Worm (Caenorhabditis elegans): Measurements from ENCODE around the gene igdb-1.
A peak's percentile ranks its signal among the peaks of the same experiment; 100 is the strongest.

Gene igdb-1

DNA sequence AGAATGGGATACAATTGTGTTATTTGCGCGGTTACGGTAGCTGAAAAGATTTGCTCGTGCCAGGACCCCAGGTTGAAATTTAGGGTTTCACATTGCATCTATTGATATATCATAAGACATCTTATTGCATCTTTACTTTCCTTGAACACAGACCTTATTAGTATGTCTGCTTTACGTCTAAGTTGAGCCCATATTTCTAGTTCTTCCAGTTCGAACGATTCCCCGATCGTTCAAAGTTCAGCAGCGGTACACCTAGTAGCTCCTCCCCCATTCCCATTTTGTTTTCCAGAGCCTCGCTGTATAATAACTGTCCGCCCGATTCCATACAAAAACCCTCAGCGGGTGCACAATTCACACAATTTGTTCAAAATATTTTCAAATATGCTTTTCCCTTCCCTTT, 37.1 kb upstream of the igdb-1 start, which contains the start of gene C25G4.17:
Gene C25G4.17 (plus strand): TSS at position 301 of the 400 bp plus-strand sequence.
- TF ChIP-seq gmeb-2 (tag; optimal IDR thresholded peaks at IDR 0.05) (no peak), dve-1 (tag; optimal IDR thresholded peaks at IDR 0.05) (no peak), ceh-48 (tag; optimal IDR thresholded peaks at IDR 0.05) (no peak), tbx-2 (tag; optimal IDR thresholded peaks at IDR 0.05) (no peak), ceh-9 (tag; optimal IDR thresholded peaks at IDR 0.05) (no peak), syd-9 (tag; optimal IDR thresholded peaks at IDR 0.05) (no peak), odd-2 (tag; optimal IDR thresholded peaks at IDR 0.05) (no peak), F13H6.1 (tag; optimal IDR thresholded peaks at IDR 0.05) (no peak), K02D7.2 (tag; optimal IDR thresholded peaks at IDR 0.05) (no peak)

DNA sequence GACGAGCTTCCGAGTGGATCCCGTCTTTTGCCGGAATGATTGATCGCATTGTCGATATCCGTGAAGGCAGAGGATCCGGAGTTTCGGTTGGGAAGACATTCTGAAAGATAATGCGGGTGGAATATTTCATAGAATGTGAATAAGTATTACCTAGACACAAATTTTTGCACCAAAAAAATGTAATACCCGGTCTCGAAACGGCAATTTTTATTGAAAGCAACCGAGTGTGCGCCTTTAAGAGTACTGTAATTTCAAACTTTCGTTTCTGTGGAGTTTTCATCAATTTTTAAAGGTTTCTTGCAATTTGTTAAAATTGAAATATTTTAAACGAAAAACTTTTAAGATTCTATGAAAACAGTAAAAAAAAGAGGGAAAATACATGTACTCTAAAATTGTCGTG, 34.9 kb upstream of the igdb-1 start, which contains the start of gene C25G4.2:
Gene C25G4.2 (minus strand): TSS at position 100 of the 400 bp plus-strand sequence.
- no peak for TF ChIP-seq ceh-45 (GFP tag; IDR thresholded peaks at IDR 0.05)
- no peak for TF ChIP-seq madf-2 (tag; optimal IDR thresholded peaks at IDR 0.05)
- TF ChIP-seq C38D4.7 (GFP tag; optimal IDR thresholded peaks at IDR 0.05): no peak
- TF ChIP-seq ceh-9 (tag; optimal IDR thresholded peaks at IDR 0.05): no peak
- TF ChIP-seq ttx-3 (tag; optimal IDR thresholded peaks at IDR 0.05): no peak
- no peak for TF ChIP-seq pag-3 (tag; optimal IDR thresholded peaks at IDR 0.05; ENCODE audit: borderline replicate concordance)
- no peak for TF ChIP-seq ceh-31 (tag; optimal IDR thresholded peaks at IDR 0.05)
- TF ChIP-seq pat-9 (tag; optimal IDR thresholded peaks at IDR 0.05): no peak
- no peak for TF ChIP-seq hlh-30 (tag; optimal IDR thresholded peaks at IDR 0.05; ENCODE audit: insufficient read depth)
- no peak for TF ChIP-seq nhr-11 (tag; optimal IDR thresholded peaks at IDR 0.05)
- no peak for TF ChIP-seq ceh-6 (GFP tag; optimal IDR thresholded peaks at IDR 0.05)
- no peak for TF ChIP-seq ceh-2 (tag; optimal IDR thresholded peaks at IDR 0.05)

DNA sequence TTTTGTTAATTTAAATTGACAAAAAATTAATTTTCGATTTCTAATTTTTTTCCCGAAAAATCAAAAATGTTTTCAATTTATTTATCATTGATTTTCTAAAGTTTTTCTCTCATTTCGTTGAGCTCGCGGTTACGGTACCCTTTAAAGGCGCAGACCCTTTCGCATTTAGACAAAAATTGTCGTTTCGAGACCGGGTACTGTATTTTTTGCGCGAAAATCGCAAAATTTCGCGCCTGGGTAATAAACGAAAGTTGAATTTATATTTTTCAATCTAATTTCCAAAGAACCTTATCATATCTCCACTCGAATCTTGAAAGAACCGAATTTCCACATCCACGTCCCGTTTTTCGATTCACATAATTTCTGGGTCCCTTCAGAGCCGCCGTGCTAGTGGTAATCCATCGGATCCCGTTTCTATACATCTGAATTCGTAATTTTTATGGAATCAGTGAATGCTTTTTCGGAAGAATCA, 33.3 kb upstream of the igdb-1 start, which contains the start of gene C25G4.3:
Gene C25G4.3 (minus strand): TSS at position 422 of the 472 bp plus-strand sequence.
- TF ChIP-seq syd-9 (tag; optimal IDR thresholded peaks at IDR 0.05): no peak

DNA sequence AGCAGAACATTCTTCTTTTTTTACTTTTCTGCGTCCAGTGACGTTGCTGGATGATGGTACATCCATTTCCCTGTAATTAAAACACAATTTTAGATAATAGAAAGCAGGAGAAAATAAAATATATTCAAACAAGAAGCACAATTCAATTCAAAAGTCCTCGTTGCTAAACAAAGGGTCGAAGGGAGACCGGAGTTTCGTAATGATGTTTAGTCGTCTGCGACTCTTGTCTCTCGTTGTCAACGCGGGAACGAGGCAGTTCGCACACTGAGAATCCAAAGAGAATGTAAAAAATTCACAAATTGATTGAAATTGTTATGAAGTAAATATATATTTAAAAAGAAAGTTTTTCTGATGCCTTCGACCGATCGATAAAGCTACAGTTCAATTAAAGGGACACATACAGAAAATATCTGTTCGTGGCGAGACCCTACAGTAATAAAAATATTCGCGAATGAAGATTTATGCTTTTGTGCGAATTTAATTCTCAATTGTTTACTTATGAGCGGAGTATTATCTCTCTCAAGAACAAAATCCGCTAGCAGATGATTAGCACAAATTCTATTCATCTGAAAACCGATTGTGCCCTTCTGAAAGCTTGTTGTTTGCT, 27.5 kb upstream of the igdb-1 start, which contains the start of gene dpy-26:
Gene dpy-26 (minus strand): TSS at position 111 of the 607 bp plus-strand sequence.
- TF ChIP-seq unc-42 (tag; optimal IDR thresholded peaks at IDR 0.05) (peak; percentile 55), K09A11.1 (tag; optimal IDR thresholded peaks at IDR 0.05; ENCODE audit: insufficient read depth) (no peak), nfya-1 (tag; optimal IDR thresholded peaks at IDR 0.05) (peak; percentile 27)

- TF ChIP-seq pha-2 (tag; optimal IDR thresholded peaks at IDR 0.05) (no peak), pros-1 (tag; optimal IDR thresholded peaks at IDR 0.05) (no peak), ceh-14 (tag; optimal IDR thresholded peaks at IDR 0.05) (no peak), tbx-7 (tag; optimal IDR thresholded peaks at IDR 0.05) (no peak), che-1 (tag; optimal IDR thresholded peaks at IDR 0.05) (no peak), T23F11.4 (GFP tag; optimal IDR thresholded peaks at IDR 0.05) (no peak), lim-6 (tag; optimal IDR thresholded peaks at IDR 0.05) (no peak), sdc-2 (tag; optimal IDR thresholded peaks at IDR 0.05) (no peak), ets-4 (tag; optimal IDR thresholded peaks at IDR 0.05) (no peak), sox-2 (GFP tag; IDR thresholded peaks at IDR 0.05) (no peak), ceh-2 (tag; optimal IDR thresholded peaks at IDR 0.05) (no peak), F13H6.1 (tag; optimal IDR thresholded peaks at IDR 0.05) (no peak), ceh-45 (GFP tag; IDR thresholded peaks at IDR 0.05) (no peak), ceh-9 (tag; optimal IDR thresholded peaks at IDR 0.05) (no peak), pat-9 (tag; optimal IDR thresholded peaks at IDR 0.05) (no peak)
Observed at ce11 chrIV:12454115-12454514, 24.7 kb upstream of the igdb-1 start, which contains the start of gene spe-44. TSS of gene spe-44 (minus strand) at chrIV:12454215.

Data from whole organism, late embryonic.